Worm (Caenorhabditis elegans): ENCODE measurements around the gene sru-35.

sru-35 gene

ce11 chrIV:8790144-8790543 is at the start of gene sru-35:
sru-35 (minus strand) TSS chrIV:8790244.
- TF ChIP-seq T22C8.4 (GFP tag; IDR thresholded peaks at IDR 0.05) (no peak), tab-1 (GFP tag; IDR thresholded peaks at IDR 0.05) (no peak), flt-1 (GFP tag; IDR thresholded peaks at IDR 0.05) (no peak), klf-2 (GFP tag; conservative IDR thresholded peaks at IDR 0.05) (no peak), ref-1 (GFP tag; conservative IDR thresholded peaks at IDR 0.05) (no peak), cog-1 (tag; optimal IDR thresholded peaks at IDR 0.05) (no peak)

ce11 chrIV:8830591-8830990 is 40.5 kb upstream of the sru-35 start, which contains the start of gene T28C6.8:
T28C6.8 (minus strand) TSS chrIV:8830727.
- TF ChIP-seq tab-1 (GFP tag; IDR thresholded peaks at IDR 0.05) (no peak), T22C8.4 (GFP tag; IDR thresholded peaks at IDR 0.05) (no peak), ztf-23 (GFP tag; IDR thresholded peaks at IDR 0.05) (no peak), klf-2 (GFP tag; conservative IDR thresholded peaks at IDR 0.05) (no peak), ztf-29 (GFP tag; IDR thresholded peaks at IDR 0.05) (no peak), flt-1 (GFP tag; IDR thresholded peaks at IDR 0.05) (no peak), med-1 (GFP tag; optimal IDR thresholded peaks at IDR 0.05; ENCODE audit: insufficient read depth) (no peak), ref-1 (GFP tag; conservative IDR thresholded peaks at IDR 0.05) (no peak)

- TF ChIP-seq ref-1 (GFP tag; conservative IDR thresholded peaks at IDR 0.05) (no peak), ztf-29 (GFP tag; IDR thresholded peaks at IDR 0.05) (no peak)
These were observed 37.5 kb upstream of the sru-35 start, which contains the start of gene T28C6.7 for ce11 chrIV:8827500-8827899. T28C6.7 (plus strand) TSS chrIV:8827800.

- TF ChIP-seq ztf-29 (GFP tag; IDR thresholded peaks at IDR 0.05) (no peak), ztf-23 (GFP tag; IDR thresholded peaks at IDR 0.05) (no peak), T22C8.4 (GFP tag; IDR thresholded peaks at IDR 0.05) (peak; percentile 80), ref-1 (GFP tag; conservative IDR thresholded peaks at IDR 0.05) (no peak), cog-1 (tag; optimal IDR thresholded peaks at IDR 0.05) (no peak)
These were observed 36.6 kb upstream of the sru-35 start for ce11 chrIV:8826606-8827000.

ce11 chrIV:8825997-8826605 is 36.1 kb upstream of the sru-35 start:
- TF ChIP-seq ztf-23 (GFP tag; IDR thresholded peaks at IDR 0.05): no peak
- TF ChIP-seq cog-1 (tag; optimal IDR thresholded peaks at IDR 0.05): no peak
- no peak for TF ChIP-seq ref-1 (GFP tag; conservative IDR thresholded peaks at IDR 0.05)
- TF ChIP-seq med-1 (GFP tag; optimal IDR thresholded peaks at IDR 0.05; ENCODE audit: insufficient read depth): no peak
- TF ChIP-seq klf-2 (GFP tag; conservative IDR thresholded peaks at IDR 0.05): no peak

- no peak for TF ChIP-seq flt-1 (GFP tag; IDR thresholded peaks at IDR 0.05)
- no peak for TF ChIP-seq ztf-23 (GFP tag; IDR thresholded peaks at IDR 0.05)
- no peak for TF ChIP-seq tab-1 (GFP tag; IDR thresholded peaks at IDR 0.05)
These were observed 34.2 kb upstream of the sru-35 start, which contains the start of the genes col-117 and col-3 for ce11 chrIV:8824145-8824833. col-117 (minus strand) TSS chrIV:8824195. col-3 (plus strand) TSS chrIV:8824783.

ce11 chrIV:8822598-8822997 is 32.6 kb upstream of the sru-35 start:
- TF ChIP-seq T22C8.4 (GFP tag; IDR thresholded peaks at IDR 0.05): no peak
- no peak for TF ChIP-seq ztf-23 (GFP tag; IDR thresholded peaks at IDR 0.05)
- no peak for TF ChIP-seq cog-1 (tag; optimal IDR thresholded peaks at IDR 0.05)
- no peak for TF ChIP-seq ref-1 (GFP tag; conservative IDR thresholded peaks at IDR 0.05)
- no peak for TF ChIP-seq med-1 (GFP tag; optimal IDR thresholded peaks at IDR 0.05; ENCODE audit: insufficient read depth)

ce11 chrIV:8821147-8821546 is 31.1 kb upstream of the sru-35 start, which contains the start of gene T28C6.5:
T28C6.5 (plus strand) TSS chrIV:8821447.
- no peak for TF ChIP-seq ztf-29 (GFP tag; IDR thresholded peaks at IDR 0.05)

- TF ChIP-seq klf-2 (GFP tag; conservative IDR thresholded peaks at IDR 0.05): no peak
- no peak for TF ChIP-seq ref-1 (GFP tag; conservative IDR thresholded peaks at IDR 0.05)
- TF ChIP-seq flt-1 (GFP tag; IDR thresholded peaks at IDR 0.05): no peak
- no peak for TF ChIP-seq cog-1 (tag; optimal IDR thresholded peaks at IDR 0.05)
- no peak for TF ChIP-seq T22C8.4 (GFP tag; IDR thresholded peaks at IDR 0.05)
- TF ChIP-seq ztf-23 (GFP tag; IDR thresholded peaks at IDR 0.05): no peak
- no peak for TF ChIP-seq ztf-29 (GFP tag; IDR thresholded peaks at IDR 0.05)
- no peak for TF ChIP-seq tab-1 (GFP tag; IDR thresholded peaks at IDR 0.05)
- TF ChIP-seq med-1 (GFP tag; optimal IDR thresholded peaks at IDR 0.05; ENCODE audit: insufficient read depth): no peak
These were observed 30.0 kb upstream of the sru-35 start, which contains the start of gene T28C6.3 for ce11 chrIV:8820041-8820440. T28C6.3 (plus strand) TSS chrIV:8820341.

- TF ChIP-seq ztf-29 (GFP tag; IDR thresholded peaks at IDR 0.05) (no peak), cog-1 (tag; optimal IDR thresholded peaks at IDR 0.05) (no peak), ref-1 (GFP tag; conservative IDR thresholded peaks at IDR 0.05) (no peak), klf-2 (GFP tag; conservative IDR thresholded peaks at IDR 0.05) (no peak), T22C8.4 (GFP tag; IDR thresholded peaks at IDR 0.05) (no peak), tab-1 (GFP tag; IDR thresholded peaks at IDR 0.05) (no peak), flt-1 (GFP tag; IDR thresholded peaks at IDR 0.05) (no peak), med-1 (GFP tag; optimal IDR thresholded peaks at IDR 0.05; ENCODE audit: insufficient read depth) (no peak), ztf-23 (GFP tag; IDR thresholded peaks at IDR 0.05) (no peak)
These were observed 29.4 kb upstream of the sru-35 start for ce11 chrIV:8819471-8819870.

- TF ChIP-seq med-1 (GFP tag; optimal IDR thresholded peaks at IDR 0.05; ENCODE audit: insufficient read depth): no peak
- no peak for TF ChIP-seq ref-1 (GFP tag; conservative IDR thresholded peaks at IDR 0.05)
These were observed 27.6 kb upstream of the sru-35 start, which contains the start of gene T28C6.10 for ce11 chrIV:8817639-8818038. T28C6.10 (plus strand) TSS chrIV:8817939.
